Fruit fly (Drosophila melanogaster) whole organism, embryonic: ENCODE results near the gene Snx1.

Experiments used
- Adf1 ChIP-seq: fragments of 200-800 bp; sonication (Bioruptor generic); IDR thresholded peaks from 2 replicates; pipeline ENCODE4 v1.3.6; 2022; ENCODE audit warnings: missing biosample characterization, missing genetic modification characterization
- Awh ChIP-seq: fragments of 200-800 bp; sonication (Bioruptor generic); IDR thresholded peaks from 2 replicates; pipeline ENCODE4, ENCODE4 v1.3.6; 2022; ENCODE audit warnings: missing biosample characterization, missing genetic modification characterization
- CG10267 ChIP-seq: fragments of 200-800 bp; sonication (Bioruptor generic); optimal IDR thresholded peaks from 2 replicates; lab custom pipeline; 2018; ENCODE audit warnings: missing biosample characterization, mild to moderate bottlenecking, missing genetic modification characterization, moderate library complexity
- CG10431 ChIP-seq: fragments of 200-800 bp; sonication (Bioruptor generic); optimal IDR thresholded peaks from 3 replicates; lab custom pipeline; 2018; ENCODE audit warnings: missing biosample characterization, mild to moderate bottlenecking, missing genetic modification characterization
- CG10462 ChIP-seq: fragments of 200-800 bp; sonication (Bioruptor generic); optimal IDR thresholded peaks from 2 replicates; lab custom pipeline; 2016; ENCODE audit warnings: missing biosample characterization, missing genetic modification characterization
- CG10979 ChIP-seq: fragments of 200-800 bp; sonication (Bioruptor generic); optimal IDR thresholded peaks from 2 replicates; lab custom pipeline; 2018; ENCODE audit warnings: missing biosample characterization, mild to moderate bottlenecking, missing genetic modification characterization, moderate library complexity
- CG11085 ChIP-seq: fragments of 200-800 bp; sonication (Bioruptor generic); IDR thresholded peaks from 2 replicates; pipeline ENCODE4 v1.3.6; 2022; ENCODE audit warnings: missing biosample characterization, missing genetic modification characterization
- CG1233 ChIP-seq: fragments of 200-800 bp; sonication (Bioruptor generic); optimal IDR thresholded peaks from 4 replicates; lab custom pipeline; 2018; ENCODE audit warnings: missing biosample characterization, mild to moderate bottlenecking, missing genetic modification characterization
- CG14014 ChIP-seq: fragments of 200-800 bp; sonication (Bioruptor generic); IDR thresholded peaks from 2 replicates; pipeline ENCODE4 v1.3.6; 2022; ENCODE audit warnings: missing biosample characterization, missing genetic modification characterization
- CG4360 ChIP-seq: fragments of 200-800 bp; sonication (Bioruptor generic); IDR thresholded peaks from 2 replicates; pipeline ENCODE4 v1.3.6; 2022; ENCODE audit warnings: missing biosample characterization, missing genetic modification characterization
- CG4424 ChIP-seq: fragments of 200-800 bp; sonication (Bioruptor generic); optimal IDR thresholded peaks from 3 replicates; lab custom pipeline; 2016; ENCODE audit warnings: missing biosample characterization, missing genetic modification characterization
- CG6175 ChIP-seq: fragments of 200-800 bp; sonication (Bioruptor generic); IDR thresholded peaks from 3 replicates; pipeline ENCODE4 v1.3.6; 2022; ENCODE audit warnings: missing biosample characterization, missing genetic modification characterization
- CG8388 ChIP-seq: fragments of 200-800 bp; sonication (Bioruptor generic); optimal IDR thresholded peaks from 2 replicates; lab custom pipeline; 2019; ENCODE audit warnings: missing biosample characterization, mild to moderate bottlenecking, missing genetic modification characterization, moderate library complexity
- CG8924 ChIP-seq: fragments of 200-800 bp; optimal IDR thresholded peaks from 3 replicates; lab custom pipeline; 2019; ENCODE audit warnings: missing biosample characterization, mild to moderate bottlenecking, missing genetic modification characterization, moderate library complexity
- CG9817 ChIP-seq: fragments of 200-800 bp; sonication (Bioruptor generic); optimal IDR thresholded peaks from 2 replicates; lab custom pipeline; 2018; ENCODE audit warnings: missing biosample characterization, mild to moderate bottlenecking, missing genetic modification characterization, moderate library complexity
- CTCF ChIP-seq: fragments of 200-800 bp; sonication (Bioruptor generic); optimal IDR thresholded peaks from 2 replicates; lab custom pipeline; 2017; ENCODE audit warnings: missing biosample characterization, mild to moderate bottlenecking, missing genetic modification characterization, moderate library complexity
- CoRest ChIP-seq: fragments of 200-800 bp; sonication (Bioruptor generic); optimal IDR thresholded peaks from 3 replicates; lab custom pipeline; 2018; ENCODE audit warnings: missing biosample characterization, mild to moderate bottlenecking, missing genetic modification characterization, moderate library complexity
- Dp ChIP-seq: fragments of 200-800 bp; sonication (Bioruptor generic); optimal IDR thresholded peaks from 2 replicates; lab custom pipeline; 2018; ENCODE audit warnings: missing biosample characterization, mild to moderate bottlenecking, missing genetic modification characterization, moderate library complexity
- Drgx ChIP-seq: fragments of 200-800 bp; sonication (Bioruptor generic); IDR thresholded peaks from 2 replicates; pipeline ENCODE4 v1.3.6; 2022; ENCODE audit warnings: missing biosample characterization, missing genetic modification characterization
- E2f2 ChIP-seq: fragments of 200-800 bp; sonication (Bioruptor generic); IDR thresholded peaks from 2 replicates; pipeline ENCODE4 v1.3.6; 2022; ENCODE audit warnings: missing biosample characterization, missing genetic modification characterization
- Gug ChIP-seq: fragments of 200-800 bp; sonication (Bioruptor generic); IDR thresholded peaks from 4 replicates; pipeline ENCODE4 v1.3.6; 2022; ENCODE audit warnings: missing biosample characterization, missing genetic modification characterization
- Hey ChIP-seq: fragments of 200-800 bp; sonication (Bioruptor generic); optimal IDR thresholded peaks from 3 replicates; lab custom pipeline; 2018; ENCODE audit warnings: missing biosample characterization, mild to moderate bottlenecking, missing genetic modification characterization
- Hr39 ChIP-seq: fragments of >200 bp; optimal IDR thresholded peaks from 2 replicates; lab custom pipeline; 2017
- Kr ChIP-seq: fragments of 200-800 bp; sonication (Bioruptor generic); optimal IDR thresholded peaks from 2 replicates; lab custom pipeline; 2017; ENCODE audit warnings: missing biosample characterization, mild to moderate bottlenecking, missing genetic modification characterization
- Mad ChIP-seq: fragments of 200-800 bp; sonication (Bioruptor generic); optimal IDR thresholded peaks from 2 replicates; lab custom pipeline; 2016; ENCODE audit warnings: missing biosample characterization, missing genetic modification characterization
- Sin3A ChIP-seq: fragments of >200 bp; optimal IDR thresholded peaks from 2 replicates; lab custom pipeline; 2018
- ase ChIP-seq: fragments of 200-800 bp; sonication (Bioruptor generic); IDR thresholded peaks from 3 replicates; pipeline ENCODE4 v1.3.6; 2022; ENCODE audit warnings: missing biosample characterization, missing genetic modification characterization
- bcd ChIP-seq: fragments of 200-800 bp; sonication (Bioruptor generic); optimal IDR thresholded peaks from 2 replicates; lab custom pipeline; 2017; ENCODE audit warnings: missing biosample characterization, mild to moderate bottlenecking, missing genetic modification characterization
- bigmax ChIP-seq: fragments of 200-800 bp; sonication (Bioruptor generic); optimal IDR thresholded peaks from 2 replicates; lab custom pipeline; 2018; ENCODE audit warnings: missing biosample characterization, mild to moderate bottlenecking, missing genetic modification characterization
- chn ChIP-seq: fragments of 200-800 bp; sonication (Bioruptor generic); optimal IDR thresholded peaks from 2 replicates; lab custom pipeline; 2016; ENCODE audit warnings: missing biosample characterization, missing genetic modification characterization
- ci ChIP-seq: fragments of 200-800 bp; sonication (Bioruptor generic); IDR thresholded peaks from 3 replicates; pipeline ENCODE4 v1.3.6; 2022; ENCODE audit warnings: missing biosample characterization, missing genetic modification characterization
- corto ChIP-seq: fragments of 200-800 bp; sonication (Bioruptor generic); optimal IDR thresholded peaks from 2 replicates; lab custom pipeline; 2016; ENCODE audit warnings: missing biosample characterization, mild to moderate bottlenecking, missing genetic modification characterization, moderate library complexity
- dmrt11E ChIP-seq: fragments of 200-800 bp; sonication (Bioruptor generic); optimal IDR thresholded peaks from 3 replicates; lab custom pipeline; 2018; ENCODE audit warnings: missing biosample characterization, mild to moderate bottlenecking, missing genetic modification characterization, moderate library complexity
- ewg ChIP-seq: fragments of 200-800 bp; sonication (Bioruptor generic); optimal IDR thresholded peaks from 3 replicates; lab custom pipeline; 2017; ENCODE audit warnings: mild to moderate bottlenecking, missing biosample characterization, missing genetic modification reagents, missing genetic modification characterization
- fd96Cb ChIP-seq: fragments of 200-800 bp; sonication (Bioruptor generic); optimal IDR thresholded peaks from 2 replicates; lab custom pipeline; 2018; ENCODE audit warnings: missing biosample characterization, mild to moderate bottlenecking, missing genetic modification characterization, moderate library complexity
- lov ChIP-seq, 2 experiments: fragments of 200-800 bp in 1 of 2; fragments of >200 bp in 1 of 2; sonication (Bioruptor generic) in 1 of 2; IDR thresholded peaks in 1 of 2; optimal IDR thresholded peaks in 1 of 2; 2 replicates in 1 of 2; 3 replicates in 1 of 2; pipeline versions ENCODE4 v1.3.6 to Lab custom; 2017 to 2022; ENCODE audit warnings: missing biosample characterization in 1 of 2, missing genetic modification characterization in 1 of 2
- mam ChIP-seq: fragments of 200-800 bp; sonication (Bioruptor generic); optimal IDR thresholded peaks from 3 replicates; lab custom pipeline; 2016; ENCODE audit warnings: missing biosample characterization, missing genetic modification characterization
- nau ChIP-seq: fragments of 200-800 bp; sonication (Bioruptor generic); optimal IDR thresholded peaks from 3 replicates; lab custom pipeline; 2017; ENCODE audit warnings: missing biosample characterization, mild to moderate bottlenecking, missing genetic modification characterization, missing genetic modification reagents
- nmo ChIP-seq: fragments of 200-800 bp; sonication (Bioruptor generic); optimal IDR thresholded peaks from 2 replicates; lab custom pipeline; 2018; ENCODE audit warnings: missing biosample characterization, mild to moderate bottlenecking, missing genetic modification characterization, moderate library complexity
- prd ChIP-seq, 3 experiments: fragments of >200 bp in 2 of 3; fragments of 200-800 bp in 1 of 3; sonication (Bioruptor generic) in 1 of 3; optimal IDR thresholded peaks in 2 of 3; IDR thresholded peaks in 1 of 3; 2 replicates in 2 of 3; 3 replicates in 1 of 3; pipeline versions ENCODE4 v1.3.6 to Lab custom; 2017 to 2022; ENCODE audit warnings: missing biosample characterization in 1 of 3, missing genetic modification characterization in 1 of 3
- psq ChIP-seq: fragments of 200-800 bp; sonication (Bioruptor generic); optimal IDR thresholded peaks from 2 replicates; lab custom pipeline; 2017; ENCODE audit warnings: missing biosample characterization, missing genetic modification characterization
- rib ChIP-seq: fragments of 200-800 bp; sonication (Bioruptor generic); IDR thresholded peaks from 2 replicates; pipeline ENCODE4 v1.3.6; 2022; ENCODE audit warnings: missing biosample characterization, missing genetic modification characterization
- scrt ChIP-seq: fragments of 200-800 bp; sonication (Bioruptor generic); optimal IDR thresholded peaks from 2 replicates; lab custom pipeline; 2018; ENCODE audit warnings: missing biosample characterization, mild to moderate bottlenecking, missing genetic modification characterization, moderate library complexity
- sens ChIP-seq: fragments of 200-800 bp; sonication (Bioruptor generic); peaks from one replicate; lab custom pipeline; 2016; ENCODE audit warnings: missing biosample characterization, missing genetic modification characterization
- so ChIP-seq: fragments of 200-800 bp; sonication (Bioruptor generic); IDR thresholded peaks from 3 replicates; pipeline ENCODE4 v1.3.6; 2022; ENCODE audit warnings: missing biosample characterization, missing genetic modification characterization
- stwl ChIP-seq: fragments of 200-800 bp; sonication (Bioruptor generic); optimal IDR thresholded peaks from 3 replicates; lab custom pipeline; 2018; ENCODE audit warnings: missing biosample characterization, mild to moderate bottlenecking, missing genetic modification characterization, moderate library complexity
- tgo ChIP-seq: fragments of 200-800 bp; sonication (Bioruptor generic); IDR thresholded peaks from 3 replicates; pipeline ENCODE4 v1.3.6; 2022; ENCODE audit warnings: missing biosample characterization, missing genetic modification characterization
- trem ChIP-seq: fragments of 200-800 bp; optimal IDR thresholded peaks from 3 replicates; lab custom pipeline; 2019; ENCODE audit warnings: missing biosample characterization, mild to moderate bottlenecking, missing genetic modification characterization, moderate library complexity
- vvl ChIP-seq: fragments of 200-800 bp; sonication (Bioruptor generic); IDR thresholded peaks from 2 replicates; pipeline ENCODE4 v1.3.6; 2022; ENCODE audit warnings: missing biosample characterization, missing genetic modification characterization
- zen ChIP-seq: fragments of 200-800 bp; sonication (Bioruptor generic); optimal IDR thresholded peaks from 3 replicates; lab custom pipeline; 2018; ENCODE audit warnings: missing biosample characterization, mild to moderate bottlenecking, missing genetic modification characterization, moderate library complexity

Snx1 gene

DNA sequence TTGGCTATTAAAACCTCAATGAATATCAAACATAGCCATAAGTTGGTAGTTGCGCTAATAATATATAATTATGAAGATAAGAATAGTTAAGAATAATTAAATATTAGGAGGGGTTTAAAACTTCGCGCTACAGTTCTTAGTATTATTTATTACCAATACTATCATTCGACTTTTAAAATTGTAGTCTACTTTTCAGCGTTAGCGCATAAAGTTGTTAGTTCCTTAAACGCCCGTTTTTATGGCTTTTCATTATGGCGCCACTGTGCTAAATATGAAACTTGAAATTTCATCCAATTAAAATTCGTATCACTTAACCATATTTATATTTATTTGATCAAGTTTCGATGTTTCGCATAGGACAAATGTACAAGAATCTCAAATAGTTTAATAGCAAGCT lies 31.0 kb downstream of the Snx1 start (continued):
- TF ChIP-seq E2f2 (GFP tag; lab: Robert Waterston, UW) (peak; percentile 80), CG4424 (GFP tag; lab: Kevin White, UChicago) (peak; percentile 1), CG10267 (tag; lab: Kevin White, UChicago) (peak; percentile 82), Dp (peak; percentile 49), CG10462 (no peak), stwl (peak; percentile 49), Kr (GFP tag; lab: Kevin White, UChicago) (no peak), CG10979 (peak; percentile 14), chn (GFP tag; lab: Kevin White, UChicago) (no peak), CTCF (peak; percentile 96), CoRest (tag; lab: Kevin White, UChicago) (no peak), Hr39 (lab: Kevin White, UChicago) (no peak), CG1233 (GFP tag; lab: Kevin White, UChicago) (peak; percentile 8), Mad (GFP tag; lab: Kevin White, UChicago) (no peak)
- TF ChIP-seq, all 482 proteins: peak for 21

DNA sequence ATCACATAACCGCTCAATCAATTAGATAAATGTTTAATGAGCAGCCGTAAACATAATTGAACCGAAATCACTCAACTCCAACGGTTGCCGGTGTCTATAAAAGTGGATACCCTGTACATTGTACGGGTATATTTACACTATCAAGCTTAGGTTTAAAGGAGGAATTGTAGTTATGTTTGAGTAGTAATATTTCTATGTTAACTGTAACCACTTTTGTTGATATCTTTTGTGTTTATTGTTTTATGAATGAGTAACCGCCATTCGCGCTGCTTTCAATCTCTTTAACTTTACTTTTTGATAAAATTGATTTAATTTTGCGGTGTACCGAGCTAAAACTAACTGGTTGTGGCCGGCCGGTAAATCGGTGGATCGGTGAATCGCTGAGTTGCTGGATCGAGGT lies 32.6 kb downstream of the Snx1 start:
- no peak for TF ChIP-seq tgo (GFP tag; lab: Robert Waterston, UW)
- TF ChIP-seq Awh = no peak
- no peak for TF ChIP-seq CG8924
- TF ChIP-seq Drgx = peak; percentile 80
- no peak for TF ChIP-seq CG11085 (GFP tag; lab: Robert Waterston, UW)
- TF ChIP-seq corto (GFP tag; lab: Kevin White, UChicago) = no peak
- no peak for TF ChIP-seq CG9817
- no peak for TF ChIP-seq so (GFP tag; lab: Robert Waterston, UW)

dm6 chr2L:3482712-3483111 lies 33.2 kb downstream of the Snx1 start:
- TF ChIP-seq CG14014 (GFP tag; lab: Robert Waterston, UW) (no peak), CG6175 (no peak), trem (peak; percentile 10), scrt (GFP tag; lab: Kevin White, UChicago) (no peak), sens (peak; percentile 1), dmrt11E (tag; lab: Kevin White, UChicago) (peak; percentile 42), prd (optimal IDR thresholded peaks at IDR 0.05; lab: Kevin White, UChicago) (no peak), prd (GFP tag; IDR thresholded peaks at IDR 0.05; lab: Robert Waterston, UW) (peak; percentile 39; the same call in 1 of the 3 replicates), ase (GFP tag; lab: Robert Waterston, UW) (0 out of 3 replicates have a peak, but pooled peaks have one; percentile 32), ci (0 out of 3 replicates have a peak, but pooled peaks have one; percentile 30), lov (optimal IDR thresholded peaks at IDR 0.05; lab: Kevin White, UChicago) (no peak), lov (GFP tag; IDR thresholded peaks at IDR 0.05; lab: Robert Waterston, UW) (no peak), bcd (GFP tag; lab: Kevin White, UChicago) (peak; percentile 0), Sin3A (lab: Kevin White, UChicago) (no peak), CG10431 (GFP tag; lab: Kevin White, UChicago) (no peak), rib (GFP tag; lab: Robert Waterston, UW) (no peak), zen (tag; lab: Kevin White, UChicago) (peak; percentile 23), bigmax (GFP tag; lab: Kevin White, UChicago) (no peak), ewg (peak; percentile 3), nau (no peak), CG10267 (tag; lab: Kevin White, UChicago) (peak; percentile 16), Hey (tag; lab: Kevin White, UChicago) (no peak), Gug (no peak), Adf1 (no peak), psq (GFP tag; lab: Kevin White, UChicago) (no peak), CG8388 (GFP tag; lab: Kevin White, UChicago) (peak; percentile 4), fd96Cb (peak; percentile 32), vvl (GFP tag; lab: Robert Waterston, UW) (peak; percentile 45; the same call in 1 of the 2 replicates), CG10462 (no peak), CG4360 (GFP tag; lab: Robert Waterston, UW) (no peak), nmo (GFP tag; lab: Kevin White, UChicago) (peak; percentile 30), CoRest (tag; lab: Kevin White, UChicago) (peak; percentile 10), mam (GFP tag; lab: Kevin White, UChicago) (no peak)
